Fruit fly (Drosophila melanogaster): Measurements from ENCODE around the gene CG13066.

dm6 chr3L:16265000-16265399, 7.7 kb upstream of the CG13066 start, which contains the start of the genes CG13051 and CG13069:
- TF ChIP-seq CTCF (optimal IDR thresholded peaks at IDR 0.05) (no peak), CG8478 (optimal IDR thresholded peaks at IDR 0.05) (no peak)

Data from S2 (cell line).